Worm (Caenorhabditis elegans) whole organism, young adult: ENCODE results near the gene klp-12.
A peak's percentile ranks its signal among the peaks of the same experiment; 100 is the strongest.

Source experiments
- B0019.2 ChIP-seq: fragments of 200-800 bp; sonication (Bioruptor generic); conservative IDR thresholded peaks from 2 replicates; pipeline ENCODE4 v1.3.6; 2022; ENCODE audit warnings: missing genetic modification reagents, missing genetic modification characterization, missing compliant biosample characterization
- B0035.1 ChIP-seq: sonication (generic microtip); optimal IDR thresholded peaks from 2 replicates; lab custom pipeline; 2016; ENCODE audit warnings: missing genetic modification characterization, mild to moderate bottlenecking, missing compliant biosample characterization, missing genotype, missing genetic modification reagents
- C06A6.2 ChIP-seq: fragments of 200-800 bp; sonication (Bioruptor generic); conservative IDR thresholded peaks from 2 replicates; pipeline ENCODE4 v1.3.6; 2022; ENCODE audit warnings: missing genetic modification characterization, missing compliant biosample characterization
- D2030.7 ChIP-seq: fragments of 200-800 bp; sonication (Bioruptor generic); IDR thresholded peaks from 2 replicates; pipeline ENCODE4 v1.3.6; 2022; ENCODE audit warnings: missing genetic modification reagents, missing genetic modification characterization, missing compliant biosample characterization
- F10E7.11 ChIP-seq: sonication (generic microtip); optimal IDR thresholded peaks from 2 replicates; lab custom pipeline; 2017; ENCODE audit warnings: mild to moderate bottlenecking, missing genetic modification characterization, moderate library complexity, missing compliant biosample characterization
- F39B2.1 ChIP-seq: fragments of 200-800 bp; sonication (Bioruptor generic); IDR thresholded peaks from 2 replicates; pipeline ENCODE4 v1.3.6; 2022; ENCODE audit warnings: missing genetic modification reagents, missing genetic modification characterization, missing compliant biosample characterization
- F49E8.2 ChIP-seq: sonication (generic microtip); optimal IDR thresholded peaks from 3 replicates; lab custom pipeline; 2017; ENCODE audit warnings: missing genetic modification characterization, mild to moderate bottlenecking, missing compliant biosample characterization, antibody characterized with exemption, moderate library complexity; ENCODE audit not compliant: insufficient read depth
- K11D2.4 ChIP-seq: fragments of 200-800 bp; sonication (Bioruptor generic); IDR thresholded peaks from 2 replicates; pipeline ENCODE4 v1.3.6; 2022; ENCODE audit warnings: missing genetic modification reagents, missing genetic modification characterization, missing compliant biosample characterization
- K12H6.12 ChIP-seq: fragments of 200-800 bp; sonication (Bioruptor generic); optimal IDR thresholded peaks from 2 replicates; lab custom pipeline; 2018; ENCODE audit warnings: mild to moderate bottlenecking, missing genetic modification characterization, missing compliant biosample characterization
- T26A5.8 ChIP-seq: sonication (generic microtip); optimal IDR thresholded peaks from 2 replicates; lab custom pipeline; 2016; ENCODE audit warnings: missing genetic modification characterization, missing compliant biosample characterization
- Y67H2A.10 ChIP-seq: fragments of 200-800 bp; sonication (Bioruptor generic); conservative IDR thresholded peaks from 2 replicates; pipeline ENCODE4 v1.3.6; 2022; ENCODE audit warnings: missing genetic modification reagents, missing genetic modification characterization, missing compliant biosample characterization
- Y79H2A.3 ChIP-seq: fragments of 200-800 bp; sonication (Bioruptor generic); conservative IDR thresholded peaks from 2 replicates; pipeline ENCODE4 v1.3.6; 2022; ENCODE audit warnings: missing genetic modification reagents, missing genetic modification characterization, missing compliant biosample characterization
- Y95B8A.8 ChIP-seq: fragments of 200-800 bp; sonication (Bioruptor generic); IDR thresholded peaks from 2 replicates; pipeline ENCODE4 v1.3.6; 2022; ENCODE audit warnings: missing genetic modification reagents, missing genetic modification characterization, missing compliant biosample characterization
- akir-1 ChIP-seq: fragments of 200-800 bp; sonication (Bioruptor generic); optimal IDR thresholded peaks from 2 replicates; lab custom pipeline; 2018; ENCODE audit warnings: mild to moderate bottlenecking, missing genetic modification characterization, moderate library complexity, missing compliant biosample characterization
- ama-1 ChIP-seq, 3 experiments: fragments of 150-350 bp in 1 of 3; sonication (generic microtip) in 2 of 3; optimal IDR thresholded peaks; 2 replicates each; lab custom pipeline; 2014 to 2018; ENCODE audit warnings: missing biosample characterization in 2 of 3, missing genetic modification characterization in 2 of 3, missing genetic modification reagents in 2 of 3
- aptf-3 ChIP-seq: fragments of 200-800 bp; sonication (Bioruptor generic); IDR thresholded peaks from 2 replicates; pipeline ENCODE4 v1.3.6; 2022; ENCODE audit warnings: missing genetic modification characterization, missing compliant biosample characterization
- atf-7 ChIP-seq: sonication (generic microtip); optimal IDR thresholded peaks from 2 replicates; lab custom pipeline; 2017; ENCODE audit warnings: mild to moderate bottlenecking, missing genetic modification characterization, missing compliant biosample characterization
- attf-3 ChIP-seq: fragments of 200-800 bp; sonication (Bioruptor generic); conservative IDR thresholded peaks from 2 replicates; pipeline ENCODE4 v1.3.6; 2022; ENCODE audit warnings: missing genetic modification reagents, missing genetic modification characterization, missing compliant biosample characterization
- ceh-100 ChIP-seq: fragments of 200-800 bp; sonication (Bioruptor generic); IDR thresholded peaks from 2 replicates; pipeline ENCODE4 v1.3.6; 2022; ENCODE audit warnings: missing genetic modification reagents, missing genetic modification characterization, missing compliant biosample characterization
- ceh-27 ChIP-seq: fragments of 200-800 bp; sonication (Bioruptor generic); optimal IDR thresholded peaks from 2 replicates; lab custom pipeline; 2018; ENCODE audit warnings: mild to moderate bottlenecking, missing genetic modification characterization, moderate library complexity, missing compliant biosample characterization
- ceh-40 ChIP-seq: fragments of 200-800 bp; sonication (Bioruptor generic); IDR thresholded peaks from 2 replicates; pipeline ENCODE4 v1.3.6; 2022; ENCODE audit warnings: missing genetic modification characterization, missing compliant biosample characterization
- ceh-79 ChIP-seq: sonication (generic microtip); optimal IDR thresholded peaks from 2 replicates; lab custom pipeline; 2017; ENCODE audit warnings: mild to moderate bottlenecking, missing genetic modification characterization, missing compliant biosample characterization
- ceh-91 ChIP-seq: fragments of 200-800 bp; sonication (Bioruptor generic); IDR thresholded peaks from 2 replicates; pipeline ENCODE4 v1.3.6; 2022; ENCODE audit warnings: missing genetic modification reagents, missing genetic modification characterization, missing compliant biosample characterization
- dox-1 ChIP-seq: fragments of 200-800 bp; sonication (Bioruptor generic); IDR thresholded peaks from 2 replicates; pipeline ENCODE4 v1.3.6; 2022; ENCODE audit warnings: missing genetic modification reagents, missing genetic modification characterization, missing compliant biosample characterization
- dpff-1 ChIP-seq: sonication (generic microtip); optimal IDR thresholded peaks from 2 replicates; lab custom pipeline; 2017; ENCODE audit warnings: mild to moderate bottlenecking, missing genetic modification characterization, missing compliant biosample characterization
- efl-1 ChIP-seq: fragments of 150-350 bp; optimal IDR thresholded peaks from 2 replicates; lab custom pipeline; 2014; ENCODE audit warnings: missing biosample characterization, missing genetic modification reagents, missing genetic modification characterization
- egl-44 ChIP-seq: fragments of 200-800 bp; sonication (Bioruptor generic); IDR thresholded peaks from 2 replicates; pipeline ENCODE4 v1.3.6; 2022; ENCODE audit warnings: missing genetic modification reagents, missing genetic modification characterization, missing compliant biosample characterization
- hmg-1.2 ChIP-seq: fragments of 200-800 bp; sonication (Bioruptor generic); IDR thresholded peaks from 2 replicates; pipeline ENCODE4 v1.3.6; 2022; ENCODE audit warnings: missing genetic modification reagents, missing genetic modification characterization, missing compliant biosample characterization
- let-607 ChIP-seq, 2 experiments: fragments of 200-800 bp in 1 of 2; sonication (Bioruptor generic) in 1 of 2; sonication (generic microtip) in 1 of 2; optimal IDR thresholded peaks; 2 replicates each; lab custom pipeline; 2016 to 2018; ENCODE audit warnings: mild to moderate bottlenecking in 2 of 2, missing compliant biosample characterization in 2 of 2, missing genetic modification characterization in 2 of 2, moderate library complexity in 2 of 2, missing genotype in 1 of 2
- lin-40 ChIP-seq: sonication (generic microtip); optimal IDR thresholded peaks from 2 replicates; lab custom pipeline; 2016; ENCODE audit warnings: missing genetic modification characterization, mild to moderate bottlenecking, missing compliant biosample characterization, missing genotype, missing genetic modification reagents
- lsl-1 ChIP-seq: fragments of 200-800 bp; sonication (Bioruptor generic); optimal IDR thresholded peaks from 2 replicates; lab custom pipeline; 2018; ENCODE audit warnings: mild to moderate bottlenecking, missing genetic modification characterization, moderate library complexity, missing compliant biosample characterization
- nfya-2 ChIP-seq: fragments of 200-800 bp; sonication (Bioruptor generic); IDR thresholded peaks from 2 replicates; pipeline ENCODE4 v1.3.6; 2022; ENCODE audit warnings: missing genetic modification reagents, missing genetic modification characterization, missing compliant biosample characterization
- nfyb-1 ChIP-seq: fragments of 200-800 bp; sonication (Bioruptor generic); IDR thresholded peaks from 2 replicates; pipeline ENCODE4 v1.3.6; 2022; ENCODE audit warnings: missing genetic modification reagents, missing genetic modification characterization, missing compliant biosample characterization
- nhr-120 ChIP-seq: fragments of 200-800 bp; sonication (Bioruptor generic); IDR thresholded peaks from 2 replicates; pipeline ENCODE4 v1.3.6; 2022; ENCODE audit warnings: missing genetic modification characterization, missing compliant biosample characterization
- pha-4 ChIP-seq: fragments of 150-350 bp; sonication (generic microtip); optimal IDR thresholded peaks from 2 replicates; lab custom pipeline; 2014; ENCODE audit warnings: missing biosample characterization, missing genetic modification reagents, missing genetic modification characterization
- rcor-1 ChIP-seq: fragments of 200-800 bp; sonication (Bioruptor generic); IDR thresholded peaks from 2 replicates; pipeline ENCODE4 v1.3.6; 2022; ENCODE audit warnings: missing genetic modification reagents, missing genetic modification characterization, missing compliant biosample characterization
- repo-1 ChIP-seq: sonication (generic microtip); optimal IDR thresholded peaks from 2 replicates; lab custom pipeline; 2017; ENCODE audit warnings: mild to moderate bottlenecking, missing genetic modification characterization, missing compliant biosample characterization
- rpc-1 ChIP-seq, 2 experiments: fragments of 150-350 bp in 1 of 2; sonication (generic microtip) in 1 of 2; optimal IDR thresholded peaks; 2 replicates each; lab custom pipeline; 2014 to 2018; ENCODE audit warnings: missing biosample characterization in 1 of 2, missing genetic modification characterization in 1 of 2, missing genetic modification reagents in 1 of 2, missing genotype in 1 of 2
- snpc-1.1 ChIP-seq: sonication (generic microtip); optimal IDR thresholded peaks from 2 replicates; lab custom pipeline; 2017; ENCODE audit warnings: missing genetic modification characterization, mild to moderate bottlenecking, missing compliant biosample characterization, antibody characterized with exemption, moderate library complexity, missing genotype, missing genetic modification reagents; ENCODE audit not compliant: insufficient read depth
- snpc-4 ChIP-seq, 5 experiments: fragments of 150-350 bp in 1 of 5; sonication (generic microtip) in 4 of 5; optimal IDR thresholded peaks; 2 replicates each; lab custom pipeline; 2014 to 2018; ENCODE audit warnings: missing genetic modification characterization in 5 of 5, missing biosample characterization in 3 of 5, antibody characterized with exemption in 2 of 5, mild to moderate bottlenecking in 2 of 5, missing compliant biosample characterization in 2 of 5, missing genotype in 2 of 5, moderate library complexity in 2 of 5, missing genetic modification reagents in 1 of 5
- somi-1 ChIP-seq: fragments of 200-800 bp; sonication (Bioruptor generic); optimal IDR thresholded peaks from 2 replicates; lab custom pipeline; 2018; ENCODE audit warnings: mild to moderate bottlenecking, missing genetic modification characterization, missing compliant biosample characterization
- xnd-1 ChIP-seq: sonication (generic microtip); optimal IDR thresholded peaks from 2 replicates; lab custom pipeline; 2016; ENCODE audit warnings: missing genotype, missing genetic modification reagents, missing genetic modification characterization, missing compliant biosample characterization
- ztf-22 ChIP-seq: fragments of 200-800 bp; sonication (Bioruptor generic); optimal IDR thresholded peaks from 2 replicates; lab custom pipeline; 2018; ENCODE audit warnings: mild to moderate bottlenecking, missing genetic modification characterization, moderate library complexity, missing compliant biosample characterization
- ztf-26 ChIP-seq: sonication (generic microtip); optimal IDR thresholded peaks from 2 replicates; lab custom pipeline; 2017; ENCODE audit warnings: missing genetic modification characterization, missing compliant biosample characterization
- ztf-28 ChIP-seq: fragments of 200-800 bp; sonication (Bioruptor generic); IDR thresholded peaks from 2 replicates; pipeline ENCODE4 v1.3.6; 2022; ENCODE audit warnings: missing genetic modification reagents, missing genetic modification characterization, missing compliant biosample characterization
- ztf-3 ChIP-seq: fragments of 200-800 bp; sonication (Bioruptor generic); optimal IDR thresholded peaks from 2 replicates; lab custom pipeline; 2018; ENCODE audit warnings: mild to moderate bottlenecking, missing genetic modification characterization, missing compliant biosample characterization

Gene klp-12

ce11 chrIV:11340735-11341443 lies 18.8 kb downstream of the klp-12 start (continued):
- TF ChIP-seq K12H6.12 (no peak), attf-3 (no peak), ceh-91 (GFP tag; lab: Robert Waterston, UW) (0 out of 2 replicates have a peak, but pooled peaks have one; percentile 49), Y79H2A.3 (GFP tag; lab: Robert Waterston, UW) (peak; percentile 83), ztf-3 (GFP tag; lab: Kevin White, UChicago) (no peak), ztf-22 (GFP tag; lab: Kevin White, UChicago) (no peak), nfyb-1 (GFP tag; lab: Robert Waterston, UW) (peak; percentile 78), T26A5.8 (tag; lab: Kevin White, UChicago) (no peak), lin-40 (no peak), repo-1 (tag; lab: Kevin White, UChicago) (no peak), F39B2.1 (GFP tag; lab: Robert Waterston, UW) (peak; percentile 90; the same call in 1 of the 2 replicates), let-607 (tag; optimal IDR thresholded peaks at IDR 0.05; lab: Kevin White, UChicago) (no peak), lsl-1 (GFP tag; lab: Kevin White, UChicago) (peak; percentile 19), atf-7 (tag; lab: Kevin White, UChicago) (no peak), B0019.2 (GFP tag; lab: Robert Waterston, UW) (peak; percentile 49; the same call in 1 of the 2 replicates), nfya-2 (no peak), dox-1 (GFP tag; lab: Robert Waterston, UW) (peak; percentile 81), snpc-4 (GFP tag; optimal IDR thresholded peaks at IDR 0.05; lab: Kevin White, UChicago) (no peak), snpc-4 (tag; optimal IDR thresholded peaks at IDR 0.05; lab: Kevin White, UChicago) (no peak), B0035.1 (tag; lab: Kevin White, UChicago) (no peak), ceh-100 (GFP tag; lab: Robert Waterston, UW) (peak; percentile 39; the same call in 1 of the 2 replicates), ceh-79 (tag; lab: Kevin White, UChicago) (no peak), egl-44 (GFP tag; lab: Robert Waterston, UW) (peak; percentile 64; the same call in 1 of the 2 replicates), hmg-1.2 (GFP tag; lab: Robert Waterston, UW) (peak; percentile 32; the same call in 1 of the 2 replicates), ztf-26 (tag; lab: Kevin White, UChicago) (no peak), aptf-3 (GFP tag; lab: Robert Waterston, UW) (no peak), rpc-1 (optimal IDR thresholded peaks at IDR 0.05; lab: Kevin White, UChicago) (no peak), rpc-1 (tag; optimal IDR thresholded peaks at IDR 0.05; lab: Kevin White, UChicago) (no peak), efl-1 (GFP tag; lab: Kevin White, UChicago) (peak; percentile 2), F10E7.11 (tag; lab: Kevin White, UChicago) (no peak), D2030.7 (peak; percentile 51), akir-1 (GFP tag; lab: Kevin White, UChicago) (no peak), pha-4 (no peak), ceh-27 (no peak), somi-1 (GFP tag; lab: Kevin White, UChicago) (no peak), rcor-1 (GFP tag; lab: Robert Waterston, UW) (peak; percentile 37; the same call in 1 of the 2 replicates), ztf-28 (GFP tag; lab: Robert Waterston, UW) (no peak), ama-1 (optimal IDR thresholded peaks at IDR 0.05; lab: Kevin White, UChicago) (no peak), ama-1 (GFP tag; optimal IDR thresholded peaks at IDR 0.05; lab: Kevin White, UChicago) (no peak), xnd-1 (tag; lab: Kevin White, UChicago) (no peak), nhr-120 (no peak), Y95B8A.8 (peak; percentile 82; the same call in 1 of the 2 replicates), Y67H2A.10 (GFP tag; lab: Robert Waterston, UW) (no peak), F49E8.2 (tag; lab: Kevin White, UChicago) (peak; percentile 60), dpff-1 (no peak), K11D2.4 (GFP tag; lab: Robert Waterston, UW) (no peak), ceh-40 (GFP tag; lab: Robert Waterston, UW) (no peak), C06A6.2 (GFP tag; lab: Robert Waterston, UW) (no peak), snpc-1.1 (peak; percentile 6)
